Worm (Caenorhabditis elegans) whole organism, mixed stage, embryonic: Measurements from ENCODE around the gene dhrs-4.

ENCODE experiments used
- M03D4.4 ChIP-seq: sonication (generic microtip); optimal IDR thresholded peaks from 2 replicates; lab custom pipeline; 2017; ENCODE audit warnings: mild to moderate bottlenecking, missing genetic modification characterization, missing compliant biosample characterization
- bed-3 ChIP-seq: fragments of 200-800 bp; sonication (Bioruptor generic); optimal IDR thresholded peaks from 3 replicates; lab custom pipeline; 2018; ENCODE audit warnings: mild to moderate bottlenecking, missing genetic modification characterization, moderate library complexity, missing compliant biosample characterization
- blmp-1 ChIP-seq: fragments of 150-350 bp; optimal IDR thresholded peaks from 2 replicates; lab custom pipeline; 2014; ENCODE audit warnings: missing biosample characterization, missing genetic modification characterization
- ceh-43 ChIP-seq: fragments of 200-800 bp; sonication (Bioruptor generic); optimal IDR thresholded peaks from 2 replicates; lab custom pipeline; 2018; ENCODE audit warnings: mild to moderate bottlenecking, missing genetic modification characterization, moderate library complexity, missing compliant biosample characterization
- ceh-83 ChIP-seq: fragments of 200-800 bp; sonication (Bioruptor generic); optimal IDR thresholded peaks from 2 replicates; lab custom pipeline; 2018; ENCODE audit warnings: mild to moderate bottlenecking, missing genetic modification characterization, missing compliant biosample characterization
- cnd-1 ChIP-seq: fragments of 200-800 bp; sonication (Bioruptor generic); optimal IDR thresholded peaks from 2 replicates; lab custom pipeline; 2018; ENCODE audit warnings: mild to moderate bottlenecking, missing genetic modification characterization, missing compliant biosample characterization
- drap-1 ChIP-seq: fragments of 200-800 bp; sonication (Bioruptor generic); optimal IDR thresholded peaks from 3 replicates; lab custom pipeline; 2018; ENCODE audit warnings: mild to moderate bottlenecking, missing genetic modification characterization, missing compliant biosample characterization
- elt-1 ChIP-seq: sonication (generic microtip); optimal IDR thresholded peaks from 2 replicates; lab custom pipeline; 2017; ENCODE audit warnings: missing genetic modification characterization, mild to moderate bottlenecking, missing compliant biosample characterization, antibody characterized with exemption, moderate library complexity, borderline replicate concordance; ENCODE audit not compliant: insufficient read depth
- elt-3 ChIP-seq: fragments of 150-350 bp; optimal IDR thresholded peaks from 2 replicates; lab custom pipeline; 2014; ENCODE audit warnings: missing biosample characterization, missing genetic modification characterization
- flh-1 ChIP-seq: fragments of 200-800 bp; sonication (Bioruptor generic); optimal IDR thresholded peaks from 2 replicates; lab custom pipeline; 2018; ENCODE audit warnings: mild to moderate bottlenecking, missing genetic modification characterization, moderate library complexity, missing compliant biosample characterization
- ham-2 ChIP-seq: fragments of 200-800 bp; sonication (Bioruptor generic); optimal IDR thresholded peaks from 2 replicates; lab custom pipeline; 2018; ENCODE audit warnings: mild to moderate bottlenecking, missing genetic modification characterization, missing compliant biosample characterization
- hlh-1 ChIP-seq: fragments of 150-350 bp; optimal IDR thresholded peaks from 2 replicates; lab custom pipeline; 2014; ENCODE audit warnings: missing biosample characterization, missing genetic modification reagents, missing genetic modification characterization
- lin-13 ChIP-seq: fragments of 150-350 bp; optimal IDR thresholded peaks from 2 replicates; lab custom pipeline; 2014; ENCODE audit warnings: missing biosample characterization, missing genetic modification characterization
- lin-32 ChIP-seq: fragments of 200-800 bp; sonication (Bioruptor generic); optimal IDR thresholded peaks from 2 replicates; lab custom pipeline; 2018; ENCODE audit warnings: mild to moderate bottlenecking, missing genetic modification characterization, missing compliant biosample characterization
- lsy-2 ChIP-seq: fragments of 150-350 bp; optimal IDR thresholded peaks from 2 replicates; lab custom pipeline; 2014; ENCODE audit warnings: missing biosample characterization, missing genetic modification characterization
- mep-1 ChIP-seq: fragments of 150-350 bp; optimal IDR thresholded peaks from 2 replicates; lab custom pipeline; 2017; ENCODE audit warnings: missing biosample characterization, missing genetic modification reagents, missing genetic modification characterization, inconsistent platforms
- mls-2 ChIP-seq: sonication (generic microtip); optimal IDR thresholded peaks from 2 replicates; lab custom pipeline; 2016; ENCODE audit warnings: mild to moderate bottlenecking, missing genetic modification characterization, moderate library complexity, missing compliant biosample characterization
- nhr-12 ChIP-seq: fragments of 150-350 bp; optimal IDR thresholded peaks from 2 replicates; lab custom pipeline; 2014; ENCODE audit warnings: missing biosample characterization, missing genetic modification characterization
- nhr-2 ChIP-seq: fragments of 150-350 bp; optimal IDR thresholded peaks from 2 replicates; lab custom pipeline; 2014; ENCODE audit warnings: missing biosample characterization, missing genetic modification characterization
- nhr-237 ChIP-seq: fragments of 150-350 bp; optimal IDR thresholded peaks from 2 replicates; lab custom pipeline; 2014; ENCODE audit warnings: missing biosample characterization, missing genetic modification characterization
- nhr-76 ChIP-seq: sonication (generic microtip); optimal IDR thresholded peaks from 2 replicates; lab custom pipeline; 2017; ENCODE audit warnings: missing biosample characterization, missing genetic modification characterization
- sem-2 ChIP-seq: fragments of 200-800 bp; sonication (Bioruptor generic); optimal IDR thresholded peaks from 2 replicates; lab custom pipeline; 2018; ENCODE audit warnings: mild to moderate bottlenecking, missing genetic modification characterization, missing compliant biosample characterization
- snpc-4 ChIP-seq: fragments of 150-350 bp; optimal IDR thresholded peaks from 2 replicates; lab custom pipeline; 2014; ENCODE audit warnings: missing biosample characterization, missing genetic modification characterization
- sptf-1 ChIP-seq: sonication (generic microtip); optimal IDR thresholded peaks from 2 replicates; lab custom pipeline; 2017; ENCODE audit warnings: mild to moderate bottlenecking, missing genetic modification characterization, moderate library complexity, missing compliant biosample characterization
- tbx-8 ChIP-seq: fragments of 200-800 bp; sonication (Bioruptor generic); optimal IDR thresholded peaks from 2 replicates; lab custom pipeline; 2018; ENCODE audit warnings: mild to moderate bottlenecking, missing genetic modification characterization, moderate library complexity, missing compliant biosample characterization
- unc-120 ChIP-seq: sonication (generic microtip); optimal IDR thresholded peaks from 2 replicates; lab custom pipeline; 2017; ENCODE audit warnings: missing genetic modification characterization, missing compliant biosample characterization; ENCODE audit not compliant: poor library complexity, severe bottlenecking
- unc-39 ChIP-seq: fragments of 150-350 bp; optimal IDR thresholded peaks from 2 replicates; lab custom pipeline; 2014; ENCODE audit warnings: missing biosample characterization, missing genetic modification characterization
- unc-62 ChIP-seq: fragments of 150-350 bp; optimal IDR thresholded peaks from 2 replicates; lab custom pipeline; 2014; ENCODE audit warnings: missing biosample characterization, missing genetic modification reagents, missing genetic modification characterization
- ztf-11 ChIP-seq: fragments of 150-350 bp; optimal IDR thresholded peaks from 2 replicates; lab custom pipeline; 2014; ENCODE audit warnings: missing biosample characterization, missing genetic modification characterization

dhrs-4 gene

DNA sequence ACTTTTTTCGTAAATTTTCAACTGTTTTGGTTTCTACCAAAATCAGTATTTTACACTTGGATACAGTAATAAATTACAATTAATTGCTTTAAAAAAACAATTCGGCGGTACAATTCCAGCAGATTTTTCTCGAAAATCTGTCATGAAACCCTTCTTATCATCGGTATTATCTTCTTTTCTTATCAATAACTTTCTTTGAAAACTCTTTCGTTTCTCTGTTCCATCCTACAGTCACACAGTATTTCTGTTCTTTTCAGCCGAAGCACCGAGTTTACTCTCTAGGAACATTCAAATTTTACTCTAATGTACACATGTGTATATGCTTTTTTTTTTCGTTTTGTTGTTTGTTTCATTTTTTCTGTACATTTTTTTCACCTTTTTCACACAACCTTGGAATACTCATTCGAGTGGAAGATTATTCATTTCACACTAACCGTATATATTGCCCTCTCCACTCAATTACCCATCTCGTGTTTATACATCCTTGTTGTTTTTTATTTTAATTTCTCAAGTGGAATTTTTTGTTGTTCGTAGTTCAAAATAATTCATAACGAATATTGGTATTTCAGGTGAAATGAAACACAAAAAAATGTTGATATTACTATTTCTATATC is 12.8 kb upstream of the dhrs-4 start, which contains the start of gene nid-1:
Gene nid-1 (plus strand): TSS at position 564 of the 614 bp plus-strand sequence.
- TF ChIP-seq nhr-2 (tag; lab: Kevin White, UChicago) = no peak
- TF ChIP-seq flh-1 (GFP tag; lab: Kevin White, UChicago) = no peak
- no peak for TF ChIP-seq lin-32 (GFP tag; lab: Kevin White, UChicago)
- no peak for TF ChIP-seq ztf-11 (tag; lab: Kevin White, UChicago)
- no peak for TF ChIP-seq nhr-12 (tag; lab: Kevin White, UChicago)
- no peak for TF ChIP-seq blmp-1 (tag; lab: Kevin White, UChicago)
- no peak for TF ChIP-seq unc-120 (tag; lab: Kevin White, UChicago)
- TF ChIP-seq lsy-2 = no peak
- no peak for TF ChIP-seq drap-1
- TF ChIP-seq cnd-1 = no peak
- TF ChIP-seq elt-3 (tag; lab: Kevin White, UChicago) = no peak
- TF ChIP-seq ceh-43 (GFP tag; lab: Kevin White, UChicago) = no peak
- no peak for TF ChIP-seq hlh-1 (tag; lab: Kevin White, UChicago)
- no peak for TF ChIP-seq nhr-76 (tag; lab: Kevin White, UChicago)
- no peak for TF ChIP-seq mls-2 (tag; lab: Kevin White, UChicago)
- TF ChIP-seq elt-1 = no peak
- TF ChIP-seq, all 35 proteins: peak for 0

ce11 chrV:12919705-12920104 is 2.7 kb upstream of the dhrs-4 start, which contains the start of gene lipl-1:
TSS of gene lipl-1 (plus strand) at chrV:12919986.
- TF ChIP-seq elt-3 (tag; lab: Kevin White, UChicago) = no peak

- TF ChIP-seq sptf-1 (tag; lab: Kevin White, UChicago) = no peak
- TF ChIP-seq drap-1 = no peak
- TF ChIP-seq, all 35 proteins: peak for 0
Measured at ce11 chrV:12921680-12922079, 728 bp upstream of the dhrs-4 start.

DNA sequence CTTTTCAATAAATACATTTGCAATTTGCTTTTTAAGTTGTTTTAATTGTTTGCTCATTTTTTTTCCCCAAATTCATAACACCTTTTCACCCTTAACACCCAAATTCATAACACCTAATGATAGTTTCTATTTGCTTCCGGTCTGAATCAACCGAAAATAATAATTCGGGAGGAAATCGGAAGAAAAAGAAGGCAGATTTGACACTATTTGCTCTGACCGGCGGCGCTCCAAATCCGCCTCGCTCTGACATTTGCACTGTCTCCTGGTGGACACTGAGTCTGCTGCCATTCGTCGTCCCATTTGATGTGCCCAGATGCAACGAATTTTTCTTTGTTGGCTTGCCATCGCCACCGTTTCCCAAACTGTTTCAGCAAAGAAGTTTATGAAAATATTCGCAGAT is 1.7 kb downstream of the dhrs-4 start, which contains the start of gene pqn-67:
Gene pqn-67 (plus strand): TSS at position 301 of the 400 bp plus-strand sequence.
- TF ChIP-seq flh-1 (GFP tag; lab: Kevin White, UChicago) (no peak), elt-1 (no peak), mep-1 (tag; lab: Kevin White, UChicago) (no peak), nhr-237 (no peak), sptf-1 (tag; lab: Kevin White, UChicago) (no peak), bed-3 (GFP tag; lab: Kevin White, UChicago) (no peak), unc-62 (GFP tag; lab: Kevin White, UChicago) (no peak)

- TF ChIP-seq sptf-1 (tag; lab: Kevin White, UChicago) (no peak), blmp-1 (tag; lab: Kevin White, UChicago) (peak; percentile 24)
Measured at ce11 chrV:12928929-12929532, 6.6 kb downstream of the dhrs-4 start, which contains the start of gene T16G1.2. TSS of gene T16G1.2 (plus strand) at chrV:12929482.

- TF ChIP-seq ztf-11 (tag; lab: Kevin White, UChicago) = no peak
- TF ChIP-seq lin-13 (tag; lab: Kevin White, UChicago) = no peak
- no peak for TF ChIP-seq unc-62 (GFP tag; lab: Kevin White, UChicago)
- TF ChIP-seq unc-39 (tag; lab: Kevin White, UChicago) = no peak
- TF ChIP-seq nhr-2 (tag; lab: Kevin White, UChicago) = no peak
- no peak for TF ChIP-seq tbx-8 (GFP tag; lab: Kevin White, UChicago)
- TF ChIP-seq mls-2 (tag; lab: Kevin White, UChicago) = no peak
- TF ChIP-seq nhr-237 = no peak
- no peak for TF ChIP-seq elt-3 (tag; lab: Kevin White, UChicago)
- no peak for TF ChIP-seq lsy-2
- no peak for TF ChIP-seq drap-1
- TF ChIP-seq ham-2 (GFP tag; lab: Kevin White, UChicago) = no peak
- no peak for TF ChIP-seq ceh-83 (GFP tag; lab: Kevin White, UChicago)
- TF ChIP-seq M03D4.4 (tag; lab: Kevin White, UChicago) = no peak
- no peak for TF ChIP-seq sem-2 (GFP tag; lab: Kevin White, UChicago)
- TF ChIP-seq bed-3 (GFP tag; lab: Kevin White, UChicago) = no peak
- TF ChIP-seq elt-1 = no peak
- TF ChIP-seq snpc-4 = no peak
- no peak for TF ChIP-seq ceh-43 (GFP tag; lab: Kevin White, UChicago)
- no peak for TF ChIP-seq blmp-1 (tag; lab: Kevin White, UChicago)
- TF ChIP-seq, all 35 proteins: peak for 0
Measured at ce11 chrV:12933654-12934053, 11.2 kb downstream of the dhrs-4 start.
